Worm (Caenorhabditis elegans) whole organism, L4 larva: ENCODE measurements around the gene W06A7.4.
A peak's percentile ranks its signal among the peaks of the same experiment; 100 is the strongest.

Experiments
- F37D6.2 ChIP-seq: sonication (generic microtip); optimal IDR thresholded peaks from 2 replicates; lab custom pipeline; 2016; ENCODE audit warnings: mild to moderate bottlenecking, missing genetic modification characterization, missing compliant biosample characterization
- F44E2.7 ChIP-seq: fragments of 200-800 bp; sonication (Bioruptor generic); IDR thresholded peaks from 2 replicates; pipeline ENCODE4 v2.1.2; 2022; ENCODE audit warnings: missing genetic modification characterization, missing compliant biosample characterization
- R02D3.7 ChIP-seq: fragments of 150-350 bp; sonication (generic microtip); optimal IDR thresholded peaks from 3 replicates; lab custom pipeline; 2014; ENCODE audit warnings: missing biosample characterization, missing genetic modification characterization
- T26A8.4 ChIP-seq: fragments of 200-800 bp; sonication (Bioruptor generic); IDR thresholded peaks from 2 replicates; pipeline ENCODE4 v1.3.6; 2022; ENCODE audit warnings: missing genetic modification characterization, missing compliant biosample characterization
- Y75B8A.6 ChIP-seq: fragments of 200-800 bp; sonication (Bioruptor generic); IDR thresholded peaks from 2 replicates; pipeline ENCODE4 v1.3.6; 2022; ENCODE audit warnings: missing genetic modification reagents, missing genetic modification characterization, missing compliant biosample characterization
- aha-1 ChIP-seq: fragments of 150-350 bp; peaks from one replicate; lab custom pipeline; 2014; ENCODE audit warnings: missing biosample characterization, missing genetic modification characterization
- ceh-20 ChIP-seq: fragments of 200-800 bp; sonication (Bioruptor generic); IDR thresholded peaks from 2 replicates; pipeline ENCODE4 v1.3.6; 2022; ENCODE audit warnings: missing genetic modification reagents, missing genetic modification characterization, missing compliant biosample characterization
- ceh-28 ChIP-seq: fragments of 150-350 bp; optimal IDR thresholded peaks from 2 replicates; lab custom pipeline; 2014; ENCODE audit warnings: missing biosample characterization, missing genetic modification reagents, missing genetic modification characterization
- cey-2 ChIP-seq: sonication (generic microtip); optimal IDR thresholded peaks from 3 replicates; lab custom pipeline; 2017; ENCODE audit warnings: missing genetic modification characterization, mild to moderate bottlenecking, missing compliant biosample characterization, antibody characterized with exemption, borderline replicate concordance; ENCODE audit not compliant: insufficient read depth
- daf-12 ChIP-seq: fragments of 150-350 bp; optimal IDR thresholded peaks from 2 replicates; lab custom pipeline; 2014; ENCODE audit warnings: missing biosample characterization, missing genetic modification reagents, missing genetic modification characterization
- daf-16 ChIP-seq, 3 experiments: sonication (generic microtip); optimal IDR thresholded peaks; 2 replicates each; lab custom pipeline; 2016 to 2017; ENCODE audit warnings: missing genetic modification characterization in 3 of 3, missing genetic modification reagents in 3 of 3, mild to moderate bottlenecking in 2 of 3, missing compliant biosample characterization in 2 of 3, missing biosample characterization in 1 of 3, moderate library complexity in 1 of 3
- dmd-9 ChIP-seq: fragments of 200-800 bp; sonication (Bioruptor generic); IDR thresholded peaks from 2 replicates; pipeline ENCODE4 v1.3.6; 2022; ENCODE audit warnings: missing genetic modification reagents, missing genetic modification characterization, missing compliant biosample characterization
- hlh-11 ChIP-seq: fragments of 200-800 bp; sonication (Bioruptor generic); optimal IDR thresholded peaks from 2 replicates; lab custom pipeline; 2018; ENCODE audit warnings: mild to moderate bottlenecking, missing genetic modification characterization, missing compliant biosample characterization
- hlh-30 ChIP-seq: sonication (generic microtip); optimal IDR thresholded peaks from 2 replicates; lab custom pipeline; 2017; ENCODE audit warnings: antibody characterized with exemption, mild to moderate bottlenecking, missing genetic modification characterization, missing compliant biosample characterization; ENCODE audit not compliant: insufficient read depth
- hmg-1.1 ChIP-seq: fragments of 200-800 bp; sonication (Bioruptor generic); IDR thresholded peaks from 2 replicates; pipeline ENCODE4 v1.3.6; 2022; ENCODE audit warnings: missing genetic modification reagents, missing genetic modification characterization, missing compliant biosample characterization
- lin-1 ChIP-seq: fragments of 200-800 bp; sonication (Bioruptor generic); IDR thresholded peaks from 2 replicates; pipeline ENCODE4 v1.3.6; 2022; ENCODE audit warnings: missing genetic modification reagents, missing genetic modification characterization, missing compliant biosample characterization
- lsy-2 ChIP-seq, 2 experiments: fragments of 150-350 bp in 1 of 2; sonication (generic microtip) in 1 of 2; optimal IDR thresholded peaks; 2 replicates each; lab custom pipeline; 2014 to 2017; ENCODE audit warnings: missing biosample characterization in 2 of 2, missing genetic modification characterization in 2 of 2
- mep-1 ChIP-seq: fragments of 150-350 bp; sonication (generic microtip); optimal IDR thresholded peaks from 3 replicates; lab custom pipeline; 2014; ENCODE audit warnings: missing biosample characterization, missing genetic modification characterization
- mxl-3 ChIP-seq: fragments of 200-800 bp; sonication (Bioruptor generic); optimal IDR thresholded peaks from 2 replicates; lab custom pipeline; 2018; ENCODE audit warnings: mild to moderate bottlenecking, missing genetic modification characterization, missing compliant biosample characterization
- nhr-102 ChIP-seq: sonication (generic microtip); optimal IDR thresholded peaks from 2 replicates; lab custom pipeline; 2016; ENCODE audit warnings: mild to moderate bottlenecking, missing genetic modification characterization, moderate library complexity, missing compliant biosample characterization
- nhr-11 ChIP-seq: fragments of 150-350 bp; optimal IDR thresholded peaks from 2 replicates; lab custom pipeline; 2014; ENCODE audit warnings: missing biosample characterization, missing genetic modification characterization
- nhr-111 ChIP-seq: fragments of 200-800 bp; sonication (Bioruptor generic); optimal IDR thresholded peaks from 2 replicates; lab custom pipeline; 2018; ENCODE audit warnings: mild to moderate bottlenecking, missing genetic modification characterization, missing compliant biosample characterization
- nhr-237 ChIP-seq: sonication (generic microtip); optimal IDR thresholded peaks from 2 replicates; lab custom pipeline; 2017; ENCODE audit warnings: missing biosample characterization, missing genetic modification characterization
- nhr-25 ChIP-seq: sonication (generic microtip); optimal IDR thresholded peaks from 2 replicates; lab custom pipeline; 2017; ENCODE audit warnings: missing genetic modification characterization, mild to moderate bottlenecking, missing compliant biosample characterization, antibody characterized with exemption, moderate library complexity, borderline replicate concordance; ENCODE audit not compliant: insufficient read depth
- nhr-28 ChIP-seq: fragments of 150-350 bp; optimal IDR thresholded peaks from 2 replicates; lab custom pipeline; 2014; ENCODE audit warnings: missing biosample characterization, missing genetic modification characterization
- nhr-42 ChIP-seq: fragments of 200-800 bp; sonication (Bioruptor generic); IDR thresholded peaks from 2 replicates; pipeline ENCODE4 v1.3.6; 2022; ENCODE audit warnings: missing genetic modification characterization, missing compliant biosample characterization
- nhr-6 ChIP-seq: fragments of 150-350 bp; optimal IDR thresholded peaks from 2 replicates; lab custom pipeline; 2014; ENCODE audit warnings: missing biosample characterization, missing genetic modification characterization
- sdz-12 ChIP-seq: fragments of 200-800 bp; sonication (Bioruptor generic); optimal IDR thresholded peaks from 2 replicates; lab custom pipeline; 2018; ENCODE audit warnings: mild to moderate bottlenecking, missing genetic modification characterization, missing compliant biosample characterization
- skn-1 ChIP-seq: fragments of 150-350 bp; optimal IDR thresholded peaks from 2 replicates; lab custom pipeline; 2014; ENCODE audit warnings: missing biosample characterization, missing genetic modification characterization
- unc-130 ChIP-seq: sonication (generic microtip); optimal IDR thresholded peaks from 2 replicates; lab custom pipeline; 2016; ENCODE audit warnings: missing genetic modification reagents, missing genetic modification characterization, missing compliant biosample characterization
- unc-39 ChIP-seq: sonication (generic microtip); optimal IDR thresholded peaks from 2 replicates; lab custom pipeline; 2017; ENCODE audit warnings: missing biosample characterization, missing genetic modification characterization
- unc-62 ChIP-seq, 3 experiments: fragments of 150-350 bp in 1 of 3; sonication (generic microtip); optimal IDR thresholded peaks in 2 of 3; peaks in 1 of 3; 1 replicate in 1 of 3; 2 replicates in 2 of 3; lab custom pipeline; 2014 to 2017; ENCODE audit warnings: missing biosample characterization in 3 of 3, missing genetic modification characterization in 3 of 3, missing genetic modification reagents in 3 of 3, missing genotype in 1 of 3
- zfp-3 ChIP-seq: fragments of 200-800 bp; sonication (Bioruptor generic); conservative IDR thresholded peaks from 2 replicates; pipeline ENCODE4 v1.3.6; 2022; ENCODE audit warnings: missing genetic modification reagents, missing genetic modification characterization, missing compliant biosample characterization
- zip-11 ChIP-seq: fragments of 200-800 bp; sonication (Bioruptor generic); IDR thresholded peaks from 2 replicates; pipeline ENCODE4 v1.3.6; 2022; ENCODE audit warnings: missing genetic modification characterization, missing compliant biosample characterization
- zip-2 ChIP-seq: fragments of 150-350 bp; optimal IDR thresholded peaks from 2 replicates; lab custom pipeline; 2014; ENCODE audit warnings: missing biosample characterization, missing genetic modification characterization

W06A7.4 gene

DNA sequence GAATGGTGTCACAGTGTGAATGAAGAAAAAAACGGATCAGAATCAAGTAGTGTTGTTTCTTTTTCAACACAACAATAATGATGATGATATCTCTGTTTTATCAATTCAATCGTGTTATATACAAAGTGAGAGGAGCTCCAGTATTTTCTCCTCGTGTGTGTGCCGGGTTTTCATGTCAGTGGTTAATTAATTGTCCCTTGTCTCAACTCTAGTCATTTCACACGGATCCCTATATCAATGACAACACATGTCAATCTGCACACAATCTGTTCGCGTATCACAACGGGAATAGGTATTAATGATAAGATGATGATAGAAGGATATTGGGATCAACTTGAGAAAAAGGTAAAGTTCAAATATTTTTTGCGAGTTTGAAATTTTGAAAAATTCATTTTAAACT lies 23.8 kb upstream of the W06A7.4 start:
- TF ChIP-seq zfp-3 (GFP tag; lab: Robert Waterston, UW) (no peak), unc-130 (GFP tag; lab: Kevin White, UChicago) (no peak), nhr-11 (tag; lab: Kevin White, UChicago) (peak; percentile 35), daf-16 (GFP tag; optimal IDR thresholded peaks at IDR 0.05; lab: Kevin White, UChicago) (peak in 1 of 2 experiments; percentile 8), daf-16 (tag; optimal IDR thresholded peaks at IDR 0.05; lab: Kevin White, UChicago) (no peak), nhr-28 (peak; percentile 41)

DNA sequence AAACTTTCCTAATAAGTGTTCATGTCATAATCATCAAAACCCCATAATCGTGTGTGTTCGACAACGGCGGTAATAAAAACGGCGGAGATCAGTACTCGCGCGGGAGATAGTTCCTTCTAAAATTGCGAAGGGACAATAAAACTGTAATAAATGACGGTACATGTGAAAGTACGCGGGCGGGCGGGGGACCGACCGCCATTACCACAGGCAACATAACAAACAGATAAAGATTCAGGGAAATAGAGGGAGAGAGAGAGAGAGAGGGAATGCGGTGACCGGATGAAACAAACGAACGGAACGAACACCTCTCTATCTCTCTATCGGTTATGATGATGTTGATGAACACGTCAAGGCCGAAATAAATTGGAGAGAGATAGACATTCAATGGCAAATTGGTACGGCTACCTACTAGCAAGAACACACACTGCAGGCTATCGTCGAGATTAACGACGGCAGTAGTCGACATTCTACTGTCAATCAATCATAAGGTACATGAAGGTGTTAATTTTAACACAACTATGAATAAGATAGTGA lies 18.0 kb upstream of the W06A7.4 start:
- TF ChIP-seq Y75B8A.6 (GFP tag; lab: Robert Waterston, UW): no peak
- no peak for TF ChIP-seq F44E2.7 (GFP tag; lab: Robert Waterston, UW)
- TF ChIP-seq sdz-12 (GFP tag; lab: Kevin White, UChicago): no peak
- TF ChIP-seq hlh-11: no peak
- TF ChIP-seq ceh-20 (GFP tag; lab: Robert Waterston, UW): no peak
- TF ChIP-seq aha-1: peak; percentile 60
- TF ChIP-seq zip-11 (GFP tag; lab: Robert Waterston, UW): no peak
- no peak for TF ChIP-seq nhr-42 (GFP tag; lab: Robert Waterston, UW)
- no peak for TF ChIP-seq daf-12 (tag; lab: Kevin White, UChicago)
- peak; percentile 46 for TF ChIP-seq nhr-25 (tag; lab: Kevin White, UChicago)
- TF ChIP-seq skn-1 (tag; lab: Kevin White, UChicago): no peak
- no peak for TF ChIP-seq mep-1 (tag; lab: Kevin White, UChicago)
- peak in 1 of 2 experiments; percentile 98 for TF ChIP-seq unc-62 (GFP tag; optimal IDR thresholded peaks at IDR 0.05 in 1 of 2; lab: Kevin White, UChicago)
- no peak for TF ChIP-seq unc-62 (tag; optimal IDR thresholded peaks at IDR 0.05; lab: Kevin White, UChicago)
- TF ChIP-seq, all 104 proteins: peak for 3

- peak in 1 of 2 experiments; percentile 61 for TF ChIP-seq lsy-2 (tag; optimal IDR thresholded peaks at IDR 0.05; lab: Kevin White, UChicago)
- no peak for TF ChIP-seq nhr-6 (tag; lab: Kevin White, UChicago)
- no peak for TF ChIP-seq F37D6.2 (tag; lab: Kevin White, UChicago)
- TF ChIP-seq nhr-111: no peak
Measured at ce11 chrV:14813566-14813965, 10.7 kb upstream of the W06A7.4 start.

DNA sequence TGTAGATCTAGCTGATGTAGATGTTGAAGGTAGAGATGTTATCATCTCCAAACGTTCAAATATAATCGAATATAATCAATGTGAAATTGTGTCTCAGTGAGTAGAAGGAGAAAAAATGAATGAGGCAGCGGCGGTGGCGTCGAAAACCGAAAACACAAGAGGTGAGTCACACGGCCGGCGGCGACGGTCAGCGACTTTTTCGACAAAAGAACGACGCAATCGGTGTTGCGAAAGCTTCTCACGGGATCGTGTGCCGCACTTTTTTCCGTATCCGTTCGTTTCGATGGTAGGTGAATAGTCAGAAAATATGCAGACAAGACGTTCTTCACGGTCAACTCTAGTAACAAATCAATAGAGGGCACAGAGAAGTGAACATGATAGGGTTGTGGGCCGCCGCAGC lies 8.7 kb upstream of the W06A7.4 start, which contains the start of gene rin-1:
Gene rin-1, minus strand, starts transcription at position 101 of the 400 bp plus-strand sequence.
- TF ChIP-seq hlh-30 (tag; lab: Kevin White, UChicago): peak; percentile 44
- TF ChIP-seq cey-2 (tag; lab: Kevin White, UChicago): no peak

DNA sequence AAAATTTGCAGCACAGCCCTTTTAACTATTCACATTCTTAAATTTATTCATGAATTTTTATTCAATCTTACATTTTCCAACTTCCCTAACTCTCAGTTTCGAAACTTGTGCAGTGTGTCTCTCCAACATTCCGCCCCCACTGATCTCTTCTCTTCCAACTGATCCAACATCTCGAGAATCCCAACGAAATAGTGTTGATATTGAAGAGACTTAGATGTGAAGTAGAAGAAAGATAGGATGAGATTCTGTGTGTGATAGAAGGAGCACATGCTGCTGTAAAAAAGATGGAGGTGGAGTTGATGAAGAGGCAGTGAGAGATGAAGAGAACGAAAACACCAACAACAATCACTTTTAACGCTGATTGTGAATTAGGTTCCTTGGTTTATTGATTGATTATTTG lies 3.9 kb upstream of the W06A7.4 start:
- no peak for TF ChIP-seq zip-2 (tag; lab: Kevin White, UChicago)
- TF ChIP-seq T26A8.4 (GFP tag; lab: Robert Waterston, UW): no peak
- no peak for TF ChIP-seq nhr-102 (tag; lab: Kevin White, UChicago)
- no peak for TF ChIP-seq R02D3.7 (tag; lab: Kevin White, UChicago)
- peak; percentile 22 for TF ChIP-seq mxl-3 (GFP tag; lab: Kevin White, UChicago)
- TF ChIP-seq daf-16 (GFP tag; optimal IDR thresholded peaks at IDR 0.05; lab: Kevin White, UChicago): peak in 1 of 2 experiments; percentile 18
- TF ChIP-seq daf-16 (tag; optimal IDR thresholded peaks at IDR 0.05; lab: Kevin White, UChicago): no peak
- no peak for TF ChIP-seq hmg-1.1 (GFP tag; lab: Robert Waterston, UW)
- no peak for TF ChIP-seq nhr-237
- TF ChIP-seq nhr-28: peak; percentile 1
- TF ChIP-seq ceh-28 (tag; lab: Kevin White, UChicago): no peak
- TF ChIP-seq lin-1 (GFP tag; lab: Robert Waterston, UW): no peak
- TF ChIP-seq dmd-9 (GFP tag; lab: Robert Waterston, UW): no peak
- no peak for TF ChIP-seq unc-39
- TF ChIP-seq, all 104 proteins: peak for 3
